Worm (Caenorhabditis elegans): ENCODE measurements around the gene Y110A2AR.1.

ce11 chrII:2939681-2940080 lies 20.2 kb downstream of the Y110A2AR.1 start:
- no peak for TF ChIP-seq R02D3.7 (tag; optimal IDR thresholded peaks at IDR 0.05)
- TF ChIP-seq sem-4 (tag; optimal IDR thresholded peaks at IDR 0.05), result no peak
- TF ChIP-seq C34F6.9 (tag; optimal IDR thresholded peaks at IDR 0.05), result no peak

Data from whole organism, L2 larva.